Fruit fly (Drosophila melanogaster) whole organism, embryonic: ENCODE measurements around the gene ci.

Experiments used
- B-H1 ChIP-seq: fragments of 200-800 bp; sonication (Bioruptor generic); IDR thresholded peaks from 3 replicates; pipeline ENCODE4 v1.3.6; 2022; ENCODE audit warnings: missing biosample characterization, missing genetic modification characterization
- CG10274 ChIP-seq: fragments of 200-800 bp; sonication (Bioruptor generic); optimal IDR thresholded peaks from 3 replicates; lab custom pipeline; 2017; ENCODE audit warnings: missing biosample characterization, mild to moderate bottlenecking, missing genetic modification characterization
- CG10431 ChIP-seq: fragments of 200-800 bp; sonication (Bioruptor generic); optimal IDR thresholded peaks from 3 replicates; lab custom pipeline; 2018; ENCODE audit warnings: missing biosample characterization, mild to moderate bottlenecking, missing genetic modification characterization
- CG12769 ChIP-seq: fragments of 200-800 bp; sonication (Bioruptor generic); optimal IDR thresholded peaks from 2 replicates; lab custom pipeline; 2019; ENCODE audit warnings: missing biosample characterization, mild to moderate bottlenecking, missing genetic modification characterization, moderate library complexity
- CG13424 ChIP-seq: fragments of 200-800 bp; sonication (Bioruptor generic); optimal IDR thresholded peaks from 2 replicates; lab custom pipeline; 2019; ENCODE audit warnings: missing biosample characterization, mild to moderate bottlenecking, missing genetic modification characterization, moderate library complexity
- CG13775 ChIP-seq: fragments of 200-800 bp; sonication (Bioruptor generic); optimal IDR thresholded peaks from 3 replicates; lab custom pipeline; 2017; ENCODE audit warnings: missing biosample characterization, mild to moderate bottlenecking, missing genetic modification characterization
- CG14014 ChIP-seq: fragments of 200-800 bp; sonication (Bioruptor generic); IDR thresholded peaks from 2 replicates; pipeline ENCODE4 v1.3.6; 2022; ENCODE audit warnings: missing biosample characterization, missing genetic modification characterization
- CG14710 ChIP-seq: fragments of 200-800 bp; sonication (Bioruptor generic); optimal IDR thresholded peaks from 3 replicates; lab custom pipeline; 2019; ENCODE audit warnings: missing biosample characterization, mild to moderate bottlenecking, missing genetic modification characterization, moderate library complexity
- CG1529 ChIP-seq: fragments of 200-800 bp; sonication (Bioruptor generic); optimal IDR thresholded peaks from 3 replicates; lab custom pipeline; 2018; ENCODE audit warnings: missing biosample characterization, missing genetic modification characterization
- CG17612 ChIP-seq: fragments of 200-800 bp; sonication (Bioruptor generic); IDR thresholded peaks from 2 replicates; pipeline ENCODE4 v1.3.6; 2022; ENCODE audit warnings: missing biosample characterization, missing genetic modification characterization
- CG18262 ChIP-seq: fragments of 200-800 bp; optimal IDR thresholded peaks from 3 replicates; lab custom pipeline; 2019; ENCODE audit warnings: missing biosample characterization, mild to moderate bottlenecking, missing genetic modification characterization, moderate library complexity
- CG31388 ChIP-seq: fragments of 200-800 bp; sonication (Bioruptor generic); optimal IDR thresholded peaks from 2 replicates; lab custom pipeline; 2016; ENCODE audit warnings: missing biosample characterization, missing genetic modification characterization
- CG7987 ChIP-seq: fragments of 200-800 bp; sonication (Bioruptor generic); optimal IDR thresholded peaks from 2 replicates; lab custom pipeline; 2018; ENCODE audit warnings: missing biosample characterization, mild to moderate bottlenecking, missing genetic modification characterization, moderate library complexity
- CG8089 ChIP-seq: fragments of 200-800 bp; sonication (Bioruptor generic); optimal IDR thresholded peaks from 3 replicates; lab custom pipeline; 2016; ENCODE audit warnings: missing biosample characterization, missing genetic modification characterization
- CG8281 ChIP-seq: fragments of 200-800 bp; sonication (Bioruptor generic); optimal IDR thresholded peaks from 2 replicates; lab custom pipeline; 2018; ENCODE audit warnings: missing biosample characterization, mild to moderate bottlenecking, missing genetic modification characterization, moderate library complexity
- CG8388 ChIP-seq: fragments of 200-800 bp; sonication (Bioruptor generic); optimal IDR thresholded peaks from 2 replicates; lab custom pipeline; 2019; ENCODE audit warnings: missing biosample characterization, mild to moderate bottlenecking, missing genetic modification characterization, moderate library complexity
- CG9215 ChIP-seq: fragments of 200-800 bp; sonication (Bioruptor generic); IDR thresholded peaks from 2 replicates; pipeline ENCODE4 v1.3.6; 2022; ENCODE audit warnings: missing biosample characterization, missing genetic modification characterization
- D19A ChIP-seq: fragments of 200-800 bp; optimal IDR thresholded peaks from 3 replicates; lab custom pipeline; 2019; ENCODE audit warnings: missing biosample characterization, mild to moderate bottlenecking, missing genetic modification characterization, moderate library complexity
- D19B ChIP-seq: fragments of 200-800 bp; sonication (Bioruptor generic); optimal IDR thresholded peaks from 2 replicates; lab custom pipeline; 2017; ENCODE audit warnings: missing biosample characterization, mild to moderate bottlenecking, missing genetic modification characterization
- Doc3 ChIP-seq: fragments of 200-800 bp; sonication (Bioruptor generic); IDR thresholded peaks from 3 replicates; pipeline ENCODE4 v1.3.6; 2022; ENCODE audit warnings: missing biosample characterization, missing genetic modification characterization; ENCODE audit not compliant: partially characterized antibody
- Drgx ChIP-seq: fragments of 200-800 bp; sonication (Bioruptor generic); IDR thresholded peaks from 2 replicates; pipeline ENCODE4 v1.3.6; 2022; ENCODE audit warnings: missing biosample characterization, missing genetic modification characterization
- HHEX ChIP-seq: fragments of 200-800 bp; sonication (Bioruptor generic); optimal IDR thresholded peaks from 3 replicates; lab custom pipeline; 2017; ENCODE audit warnings: missing biosample characterization, mild to moderate bottlenecking, missing genetic modification characterization, missing genetic modification reagents
- Hr3 ChIP-seq: fragments of 200-800 bp; sonication (Bioruptor generic); optimal IDR thresholded peaks from 3 replicates; lab custom pipeline; 2016; ENCODE audit warnings: missing biosample characterization, missing genetic modification characterization
- NFAT ChIP-seq: fragments of 200-800 bp; sonication (Bioruptor generic); IDR thresholded peaks from 2 replicates; pipeline ENCODE4 v1.3.6; 2022; ENCODE audit warnings: missing biosample characterization, missing genetic modification characterization
- Nf-YC ChIP-seq: fragments of 200-800 bp; optimal IDR thresholded peaks from 3 replicates; lab custom pipeline; 2019; ENCODE audit warnings: missing biosample characterization, mild to moderate bottlenecking, missing genetic modification characterization, moderate library complexity
- Optix ChIP-seq: fragments of 200-800 bp; sonication (Bioruptor generic); IDR thresholded peaks from 3 replicates; pipeline ENCODE4 v1.3.6; 2022; ENCODE audit warnings: missing biosample characterization, missing genetic modification characterization
- Ravus ChIP-seq: fragments of 200-800 bp; sonication (Bioruptor generic); IDR thresholded peaks from 2 replicates; pipeline ENCODE4 v1.3.6; 2022; ENCODE audit warnings: missing biosample characterization, missing genetic modification characterization
- Spps ChIP-seq: fragments of 200-800 bp; sonication (Bioruptor generic); optimal IDR thresholded peaks from 2 replicates; lab custom pipeline; 2018; ENCODE audit warnings: missing biosample characterization, mild to moderate bottlenecking, missing genetic modification characterization
- Ssrp ChIP-seq: fragments of 200-800 bp; sonication (Bioruptor generic); optimal IDR thresholded peaks from 2 replicates; lab custom pipeline; 2018; ENCODE audit warnings: missing biosample characterization, mild to moderate bottlenecking, missing genetic modification characterization, moderate library complexity
- Taf1 ChIP-seq: fragments of 200-800 bp; sonication (Bioruptor generic); IDR thresholded peaks from 2 replicates; pipeline ENCODE4 v1.3.6; 2022; ENCODE audit warnings: missing biosample characterization, missing genetic modification characterization
- ap ChIP-seq: fragments of 200-800 bp; sonication (Bioruptor generic); IDR thresholded peaks from 2 replicates; pipeline ENCODE4 v1.3.6; 2022; ENCODE audit warnings: missing biosample characterization, missing genetic modification characterization
- ara ChIP-seq: fragments of 200-800 bp; sonication (Bioruptor generic); IDR thresholded peaks from 2 replicates; pipeline ENCODE4 v1.3.6; 2022; ENCODE audit warnings: missing biosample characterization, missing genetic modification characterization
- bcd ChIP-seq: fragments of 200-800 bp; sonication (Bioruptor generic); optimal IDR thresholded peaks from 2 replicates; lab custom pipeline; 2017; ENCODE audit warnings: missing biosample characterization, mild to moderate bottlenecking, missing genetic modification characterization
- btn ChIP-seq: fragments of 200-800 bp; sonication (Bioruptor generic); optimal IDR thresholded peaks from 2 replicates; lab custom pipeline; 2016; ENCODE audit warnings: missing biosample characterization, missing genetic modification characterization
- corto ChIP-seq: fragments of 200-800 bp; sonication (Bioruptor generic); optimal IDR thresholded peaks from 2 replicates; lab custom pipeline; 2016; ENCODE audit warnings: missing biosample characterization, mild to moderate bottlenecking, missing genetic modification characterization, moderate library complexity
- danr ChIP-seq: fragments of 200-800 bp; sonication (Bioruptor generic); IDR thresholded peaks from 2 replicates; pipeline ENCODE4 v1.3.6; 2022; ENCODE audit warnings: missing biosample characterization, missing genetic modification characterization
- fd64A ChIP-seq: fragments of 200-800 bp; sonication (Bioruptor generic); optimal IDR thresholded peaks from 3 replicates; lab custom pipeline; 2018; ENCODE audit warnings: missing biosample characterization, mild to moderate bottlenecking, missing genetic modification characterization
- ind ChIP-seq: fragments of 200-800 bp; sonication (Bioruptor generic); optimal IDR thresholded peaks from 3 replicates; lab custom pipeline; 2016; ENCODE audit warnings: missing biosample characterization, missing genetic modification characterization
- jumu ChIP-seq: fragments of 200-800 bp; sonication (Bioruptor generic); optimal IDR thresholded peaks from 3 replicates; lab custom pipeline; 2016; ENCODE audit warnings: missing biosample characterization, missing genetic modification characterization
- lilli ChIP-seq: fragments of 200-800 bp; sonication (Bioruptor generic); optimal IDR thresholded peaks from 3 replicates; lab custom pipeline; 2016; ENCODE audit warnings: missing biosample characterization, missing genetic modification characterization
- maf-S ChIP-seq: fragments of 200-800 bp; sonication (Bioruptor generic); optimal IDR thresholded peaks from 2 replicates; lab custom pipeline; 2016; ENCODE audit warnings: missing biosample characterization, missing genetic modification characterization
- odd ChIP-seq: fragments of 200-800 bp; sonication (Bioruptor generic); optimal IDR thresholded peaks from 2 replicates; lab custom pipeline; 2017; ENCODE audit warnings: missing biosample characterization, mild to moderate bottlenecking, missing genetic modification characterization
- pnt ChIP-seq: fragments of 200-800 bp; sonication (Bioruptor generic); optimal IDR thresholded peaks from 3 replicates; lab custom pipeline; 2016; ENCODE audit warnings: missing biosample characterization, missing genetic modification characterization
- pros ChIP-seq: fragments of 200-800 bp; sonication (Bioruptor generic); optimal IDR thresholded peaks from 3 replicates; lab custom pipeline; 2019; ENCODE audit warnings: missing biosample characterization, mild to moderate bottlenecking, missing genetic modification characterization, moderate library complexity
- slou ChIP-seq: fragments of 200-800 bp; sonication (Bioruptor generic); optimal IDR thresholded peaks from 3 replicates; lab custom pipeline; 2016; ENCODE audit warnings: missing biosample characterization, missing genetic modification characterization
- stwl ChIP-seq: fragments of 200-800 bp; sonication (Bioruptor generic); optimal IDR thresholded peaks from 3 replicates; lab custom pipeline; 2018; ENCODE audit warnings: missing biosample characterization, mild to moderate bottlenecking, missing genetic modification characterization, moderate library complexity
- tll ChIP-seq, 2 experiments: fragments of 200-800 bp in 1 of 2; fragments of >200 bp in 1 of 2; sonication (Bioruptor generic) in 1 of 2; optimal IDR thresholded peaks; 2 replicates each; lab custom pipeline; 2017 to 2019; ENCODE audit warnings: missing biosample characterization in 2 of 2, missing genetic modification characterization in 2 of 2, mild to moderate bottlenecking in 1 of 2, moderate library complexity in 1 of 2
- tx ChIP-seq: fragments of 200-800 bp; sonication (Bioruptor generic); optimal IDR thresholded peaks from 2 replicates; lab custom pipeline; 2016; ENCODE audit warnings: missing biosample characterization, missing genetic modification characterization
- unpg ChIP-seq: fragments of 200-800 bp; sonication (Bioruptor generic); optimal IDR thresholded peaks from 3 replicates; lab custom pipeline; 2018; ENCODE audit warnings: missing biosample characterization, mild to moderate bottlenecking, missing genetic modification characterization, moderate library complexity
- wdn ChIP-seq: fragments of 200-800 bp; sonication (Bioruptor generic); IDR thresholded peaks from 2 replicates; pipeline ENCODE4 v1.3.6; 2022; ENCODE audit warnings: missing biosample characterization, missing genetic modification characterization

ci gene

dm6 chr4:43179-43935, 13.5 kb downstream of the ci start, which contains the start of gene PlexB (continued):
- TF ChIP-seq corto (GFP tag; lab: Kevin White, UChicago), result no peak
- no peak for TF ChIP-seq slou (GFP tag; lab: Kevin White, UChicago)
- TF ChIP-seq B-H1, result 0 out of 3 replicates have a peak, but pooled peaks have one; percentile 11
- TF ChIP-seq Doc3 (GFP tag; lab: Robert Waterston, UW), result peak; percentile 52; the same call in 2 of the 3 replicates
- TF ChIP-seq lilli, result peak; percentile 1
- no peak for TF ChIP-seq CG8281
- TF ChIP-seq Taf1 (GFP tag; lab: Robert Waterston, UW), result no peak
- no peak for TF ChIP-seq danr
- peak; percentile 37 for TF ChIP-seq bcd (GFP tag; lab: Kevin White, UChicago)
- no peak for TF ChIP-seq CG1529 (GFP tag; lab: Kevin White, UChicago)
- TF ChIP-seq CG7987 (GFP tag; lab: Kevin White, UChicago), result no peak
- no peak for TF ChIP-seq btn (GFP tag; lab: Kevin White, UChicago)
- no peak for TF ChIP-seq maf-S (GFP tag; lab: Kevin White, UChicago)
- no peak for TF ChIP-seq CG8388 (GFP tag; lab: Kevin White, UChicago)
- TF ChIP-seq CG14710 (tag; lab: Kevin White, UChicago), result peak; percentile 72
- no peak for TF ChIP-seq odd
- TF ChIP-seq NFAT (GFP tag; lab: Robert Waterston, UW), result no peak
- no peak for TF ChIP-seq jumu (GFP tag; lab: Kevin White, UChicago)
- TF ChIP-seq CG13424, result no peak
- TF ChIP-seq stwl, result no peak
- no peak for TF ChIP-seq ap (GFP tag; lab: Robert Waterston, UW)
- TF ChIP-seq ara, result no peak
- no peak for TF ChIP-seq fd64A (GFP tag; lab: Kevin White, UChicago)
- no peak for TF ChIP-seq pnt (GFP tag; lab: Kevin White, UChicago)
- no peak for TF ChIP-seq Ravus (GFP tag; lab: Robert Waterston, UW)
- no peak for TF ChIP-seq CG12769 (tag; lab: Kevin White, UChicago)
- peak; percentile 66 for TF ChIP-seq CG8089 (GFP tag; lab: Kevin White, UChicago)
- no peak for TF ChIP-seq CG17612
- no peak for TF ChIP-seq ind (GFP tag; lab: Kevin White, UChicago)
- no peak for TF ChIP-seq unpg (GFP tag; lab: Kevin White, UChicago)
- TF ChIP-seq Optix (GFP tag; lab: Robert Waterston, UW), result no peak
- TF ChIP-seq CG13775, result peak; percentile 15
- peak; percentile 5 for TF ChIP-seq CG18262 (tag; lab: Kevin White, UChicago)
- TF ChIP-seq wdn, result no peak
- TF ChIP-seq Nf-YC (tag; lab: Kevin White, UChicago), result no peak
- no peak for TF ChIP-seq tx (GFP tag; lab: Kevin White, UChicago)
- TF ChIP-seq CG10274 (GFP tag; lab: Kevin White, UChicago), result no peak
- no peak for TF ChIP-seq pros (GFP tag; lab: Kevin White, UChicago)
- 0 out of 2 replicates have a peak, but pooled peaks have one; percentile 8 for TF ChIP-seq CG14014 (GFP tag; lab: Robert Waterston, UW)
- no peak for TF ChIP-seq CG31388 (GFP tag; lab: Kevin White, UChicago)
- TF ChIP-seq Drgx (GFP tag; lab: Robert Waterston, UW), result no peak
- no peak for TF ChIP-seq CG9215
- TF ChIP-seq HHEX (GFP tag; lab: Kevin White, UChicago), result no peak
- TF ChIP-seq Hr3, result peak; percentile 3
- peak; percentile 24 for TF ChIP-seq D19A (tag; lab: Kevin White, UChicago)
- no peak for TF ChIP-seq Spps (tag; lab: Kevin White, UChicago)
- no peak for TF ChIP-seq D19B (GFP tag; lab: Kevin White, UChicago)
- peak in 1 of 2 experiments; percentile 67 for TF ChIP-seq tll (GFP tag; optimal IDR thresholded peaks at IDR 0.05; lab: Kevin White, UChicago)
- TF ChIP-seq Ssrp (tag; lab: Kevin White, UChicago), result no peak
- peak; percentile 72 for TF ChIP-seq CG10431 (GFP tag; lab: Kevin White, UChicago)
